Fruit fly (Drosophila melanogaster): ENCODE data around the gene Madm.

Gene Madm

DNA sequence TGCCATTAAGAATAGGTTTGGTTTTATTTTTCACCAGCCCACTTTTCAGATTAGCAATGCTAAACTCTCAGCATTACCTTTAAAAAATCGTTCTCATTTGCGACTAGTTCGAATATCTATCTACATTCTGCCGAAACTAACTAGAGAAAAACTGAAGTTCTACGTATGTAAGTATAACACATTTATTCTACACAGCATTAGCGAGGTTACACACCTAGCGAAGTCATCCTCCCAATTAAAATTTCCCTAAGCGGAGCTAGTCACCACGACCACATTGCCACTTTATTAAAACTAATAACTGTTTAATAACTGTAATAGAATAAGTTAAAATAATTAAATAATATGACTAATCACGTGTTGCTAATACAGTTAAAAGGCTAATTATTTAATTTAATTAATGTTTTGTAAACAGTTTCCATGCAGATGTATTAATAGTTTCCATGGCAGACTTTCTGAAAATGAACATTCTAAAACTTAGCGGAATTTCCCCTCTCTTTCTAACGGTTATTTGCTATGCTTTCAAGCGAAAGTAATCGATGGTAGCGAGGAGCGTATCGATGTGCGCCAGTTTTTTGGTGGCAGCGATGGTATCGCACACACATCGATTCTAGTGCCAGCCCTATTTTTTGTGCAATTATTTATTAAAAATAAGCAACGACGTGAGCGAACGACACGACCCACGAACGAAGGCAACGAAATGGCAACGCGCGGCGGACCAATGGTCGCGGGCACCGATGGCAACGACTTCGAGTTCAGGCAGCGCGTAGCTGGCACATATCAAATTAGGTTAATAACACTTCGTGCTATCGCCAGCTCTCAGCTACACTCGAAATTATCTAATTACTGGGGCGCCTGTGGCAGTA lies 36.7 kb downstream of the Madm start, which contains the start of gene jagn (continued):
- no peak for TF ChIP-seq B-H1 (GFP tag; IDR thresholded peaks at IDR 0.05)
- TF ChIP-seq Tbp (GFP tag; optimal IDR thresholded peaks at IDR 0.05): no peak
- peak; percentile 81 for TF ChIP-seq pho (GFP tag; optimal IDR thresholded peaks at IDR 0.05)
- TF ChIP-seq nmo (GFP tag; optimal IDR thresholded peaks at IDR 0.05): peak; percentile 77
- TF ChIP-seq luna (GFP tag; optimal IDR thresholded peaks at IDR 0.05): peak; percentile 51
- peak; percentile 14 for TF ChIP-seq CG1832 (GFP tag; optimal IDR thresholded peaks at IDR 0.05)
- TF ChIP-seq slbo (GFP tag; IDR thresholded peaks at IDR 0.05): peak; percentile 91
- TF ChIP-seq aop (GFP tag; IDR thresholded peaks at IDR 0.05): no peak
- TF ChIP-seq ara (GFP tag; IDR thresholded peaks at IDR 0.05): peak; percentile 44; the same call in 1 of the 2 replicates
- peak; percentile 73 for TF ChIP-seq caup (GFP tag; optimal IDR thresholded peaks at IDR 0.05; ENCODE audit: severe bottlenecking)
- TF ChIP-seq gcm2 (GFP tag; optimal IDR thresholded peaks at IDR 0.05): peak; percentile 4
- no peak for TF ChIP-seq Elba2 (GFP tag; optimal IDR thresholded peaks at IDR 0.05)
- no peak for TF ChIP-seq dmrt99B (tag; optimal IDR thresholded peaks at IDR 0.05)
- TF ChIP-seq cato (GFP tag; optimal IDR thresholded peaks at IDR 0.05; ENCODE audit: borderline replicate concordance): no peak
- TF ChIP-seq al (GFP tag; IDR thresholded peaks at IDR 0.05): peak; percentile 61
- no peak for TF ChIP-seq Asciz (GFP tag; optimal IDR thresholded peaks at IDR 0.05)
- peak; percentile 47 for TF ChIP-seq CG9817 (tag; optimal IDR thresholded peaks at IDR 0.05)
- no peak for TF ChIP-seq D (optimal IDR thresholded peaks at IDR 0.05)
- no peak for TF ChIP-seq D (GFP tag; optimal IDR thresholded peaks at IDR 0.05)
- peak; percentile 64 for TF ChIP-seq CG11247 (GFP tag; IDR thresholded peaks at IDR 0.05)
- peak; percentile 73 for TF ChIP-seq H2.0 (GFP tag; IDR thresholded peaks at IDR 0.05)
- no peak for TF ChIP-seq fd64A (GFP tag; optimal IDR thresholded peaks at IDR 0.05)
- TF ChIP-seq ken (GFP tag; IDR thresholded peaks at IDR 0.05): peak; percentile 48; the same call in 2 of the 3 replicates
- no peak for TF ChIP-seq Hey (tag; optimal IDR thresholded peaks at IDR 0.05)
- peak; percentile 36 for TF ChIP-seq CG4854 (GFP tag; optimal IDR thresholded peaks at IDR 0.05)
- TF ChIP-seq CG17186 (GFP tag; optimal IDR thresholded peaks at IDR 0.05): peak; percentile 87
- TF ChIP-seq zfh2 (GFP tag; optimal IDR thresholded peaks at IDR 0.05): peak; percentile 72
- peak; percentile 78 for TF ChIP-seq CG7987 (GFP tag; optimal IDR thresholded peaks at IDR 0.05)
- TF ChIP-seq lov (optimal IDR thresholded peaks at IDR 0.05): no peak
- 0 out of 3 replicates have a peak, but pooled peaks have one; percentile 31 for TF ChIP-seq lov (GFP tag; IDR thresholded peaks at IDR 0.05)
- peak; percentile 45 for TF ChIP-seq Hr3 (GFP tag; optimal IDR thresholded peaks at IDR 0.05)
- no peak for TF ChIP-seq ac (GFP tag; optimal IDR thresholded peaks at IDR 0.05)
- TF ChIP-seq CG8924 (tag; optimal IDR thresholded peaks at IDR 0.05): peak; percentile 73
- peak; percentile 79 for TF ChIP-seq CG7271 (tag; optimal IDR thresholded peaks at IDR 0.05)

- no peak for TF ChIP-seq B-H2 (GFP tag; optimal IDR thresholded peaks at IDR 0.05)
- TF ChIP-seq ci (GFP tag; IDR thresholded peaks at IDR 0.05): no peak
- peak; percentile 25 for TF ChIP-seq sens (GFP tag)
- TF ChIP-seq CG1647 (GFP tag; optimal IDR thresholded peaks at IDR 0.05): no peak
- TF ChIP-seq abd-A (tag; optimal IDR thresholded peaks at IDR 0.05): no peak
Measured at dm6 chr3R:5780976-5781375, 38.7 kb downstream of the Madm start, which contains the start of gene CG2082. Gene CG2082, minus strand, starts transcription at chr3R:5781076.

Data from whole organism, embryonic.